Worm (Caenorhabditis elegans) whole organism, L4 larva: Measurements from ENCODE around the gene acr-7.

Experiments
- aha-1 ChIP-seq: fragments of 150-350 bp; peaks from one replicate; lab custom pipeline; 2014; ENCODE audit warnings: missing biosample characterization, missing genetic modification characterization
- ama-1 ChIP-seq: fragments of 150-350 bp; optimal IDR thresholded peaks from 2 replicates; lab custom pipeline; 2014; ENCODE audit warnings: inconsistent platforms, mixed read lengths
- hmg-1.1 ChIP-seq: fragments of 200-800 bp; sonication (Bioruptor generic); IDR thresholded peaks from 2 replicates; pipeline ENCODE4 v1.3.6; 2022; ENCODE audit warnings: missing genetic modification reagents, missing genetic modification characterization, missing compliant biosample characterization
- mdl-1 ChIP-seq, 2 experiments: fragments of 150-350 bp in 1 of 2; sonication (generic microtip) in 1 of 2; optimal IDR thresholded peaks; 2 replicates each; lab custom pipeline; 2014 to 2017; ENCODE audit warnings: missing biosample characterization in 2 of 2, missing genetic modification characterization in 2 of 2
- php-3 ChIP-seq: fragments of 200-800 bp; sonication (Bioruptor generic); IDR thresholded peaks from 2 replicates; pipeline ENCODE4 v1.3.6; 2022; ENCODE audit warnings: missing genetic modification reagents, missing genetic modification characterization, missing compliant biosample characterization
- pqm-1 ChIP-seq: sonication (generic microtip); optimal IDR thresholded peaks from 2 replicates; lab custom pipeline; 2017; ENCODE audit warnings: missing biosample characterization, missing genetic modification characterization

ce11 chrII:7809358-7809914 lies 40.2 kb downstream of the acr-7 start:
- no peak for TF ChIP-seq hmg-1.1 (GFP tag; lab: Robert Waterston, UW)
- no peak for TF ChIP-seq php-3
- TF ChIP-seq mdl-1 (tag; optimal IDR thresholded peaks at IDR 0.05; lab: Kevin White, UChicago) = no peak
- TF ChIP-seq ama-1 (lab: Kevin White, UChicago) = no peak
- TF ChIP-seq aha-1 (tag; lab: Kevin White, UChicago) = no peak
- no peak for TF ChIP-seq pqm-1 (tag; lab: Kevin White, UChicago)
